Worm (Caenorhabditis elegans): ENCODE measurements around the gene K04F1.9.
"Not testable (repeated sequence)": the region's sequence is repeated elsewhere in the genome, so short reads cannot be mapped to it uniquely, and the experiment has no call there.

K04F1.9 gene

DNA sequence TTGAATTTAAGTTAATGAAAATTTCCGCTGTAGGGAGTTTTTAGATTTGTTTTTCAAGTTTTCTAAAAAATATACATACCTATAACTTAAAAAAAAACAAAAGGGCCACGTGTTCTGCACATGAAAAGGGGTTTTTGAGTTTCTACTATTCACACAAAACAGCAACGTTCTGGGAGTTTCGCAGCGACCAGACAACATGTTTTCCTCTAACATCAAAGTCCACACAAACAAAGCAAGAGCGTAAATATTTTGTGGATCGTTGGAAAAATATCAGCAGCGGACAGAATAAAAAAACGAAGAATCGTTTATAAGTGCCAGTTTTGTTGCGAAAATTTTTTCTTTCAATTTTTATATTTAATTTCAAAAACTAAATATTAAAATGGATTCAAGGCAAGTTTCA lies 21.1 kb upstream of the K04F1.9 start, which contains the start of gene alh-2:
Gene alh-2 (plus strand): TSS at position 284 of the 400 bp plus-strand sequence.
- TF ChIP-seq dao-5 (tag; optimal IDR thresholded peaks at IDR 0.05) (no peak), him-1 (tag; optimal IDR thresholded peaks at IDR 0.05) (no peak)

DNA sequence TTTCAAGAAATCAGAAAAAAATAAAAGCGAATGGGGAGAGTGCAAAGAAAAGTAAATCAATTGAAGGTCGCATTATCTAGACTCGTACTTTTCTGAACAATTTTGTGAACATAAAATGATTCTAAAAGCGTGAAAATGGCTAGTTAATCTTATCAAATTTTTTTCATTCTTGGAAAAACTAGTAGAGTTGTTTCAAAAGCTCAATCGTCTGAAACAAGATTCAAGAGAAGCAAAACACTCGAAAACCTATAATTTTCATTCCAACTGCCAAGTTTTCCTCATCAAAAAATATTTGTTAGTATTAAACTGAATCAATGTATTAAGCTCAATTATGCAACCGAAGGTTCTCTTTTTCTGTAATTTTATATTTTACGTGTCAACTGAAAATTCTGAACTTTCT lies 17.0 kb upstream of the K04F1.9 start, which contains the start of gene irld-45:
Gene irld-45 (plus strand): TSS at position 301 of the 400 bp plus-strand sequence.
- TF ChIP-seq W03F9.2 (tag; optimal IDR thresholded peaks at IDR 0.05) (no peak), dao-5 (tag; optimal IDR thresholded peaks at IDR 0.05) (no peak), him-1 (tag; optimal IDR thresholded peaks at IDR 0.05) (no peak)

DNA sequence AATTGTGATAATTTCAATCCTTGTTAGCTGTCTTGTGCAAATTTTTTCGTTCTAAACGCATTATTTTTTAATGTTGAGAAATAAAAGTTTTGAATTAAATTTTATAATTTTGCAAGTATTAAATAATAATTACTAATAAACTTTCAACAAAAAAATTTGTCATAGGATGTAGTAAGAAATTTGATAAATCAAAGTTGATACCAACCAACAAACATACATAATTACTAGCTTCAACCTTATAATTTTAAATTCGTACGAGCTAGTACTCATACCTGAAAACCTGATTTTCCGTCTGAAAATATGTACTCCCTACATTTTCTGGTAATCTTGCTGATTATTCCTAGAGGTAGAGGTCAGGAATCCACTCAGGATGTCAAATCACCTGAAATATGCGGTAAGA lies 14.0 kb upstream of the K04F1.9 start, which contains the start of gene irld-44:
Gene irld-44 (plus strand): TSS at position 301 of the 400 bp plus-strand sequence.
- TF ChIP-seq W03F9.2 (tag; optimal IDR thresholded peaks at IDR 0.05): no peak
- no peak for TF ChIP-seq dao-5 (tag; optimal IDR thresholded peaks at IDR 0.05)
- no peak for TF ChIP-seq him-1 (tag; optimal IDR thresholded peaks at IDR 0.05)

DNA sequence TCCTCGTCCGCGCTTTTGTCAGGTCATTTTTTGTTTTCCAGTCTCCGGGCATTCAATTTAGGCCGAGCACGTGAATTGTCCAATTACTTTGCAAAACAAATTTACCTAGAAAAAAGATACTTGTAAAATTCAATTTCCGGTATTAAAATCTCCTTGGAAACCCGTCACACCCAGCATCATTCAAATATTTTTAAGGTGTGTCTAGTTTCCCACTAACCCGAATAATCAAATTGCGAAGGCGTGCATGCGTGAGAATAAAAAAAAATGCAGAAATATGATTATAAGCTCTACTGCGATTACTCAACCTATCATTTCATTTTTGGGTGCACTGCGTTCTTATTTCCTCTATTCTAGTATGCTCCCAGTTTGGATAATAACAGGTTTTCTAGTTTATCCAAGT lies 10.2 kb upstream of the K04F1.9 start, which contains the start of gene irld-11:
Gene irld-11 (plus strand): TSS at position 301 of the 400 bp plus-strand sequence.
- TF ChIP-seq W03F9.2 (tag; optimal IDR thresholded peaks at IDR 0.05): no peak
- no peak for TF ChIP-seq him-1 (tag; optimal IDR thresholded peaks at IDR 0.05)
- TF ChIP-seq dao-5 (tag; optimal IDR thresholded peaks at IDR 0.05): no peak

DNA sequence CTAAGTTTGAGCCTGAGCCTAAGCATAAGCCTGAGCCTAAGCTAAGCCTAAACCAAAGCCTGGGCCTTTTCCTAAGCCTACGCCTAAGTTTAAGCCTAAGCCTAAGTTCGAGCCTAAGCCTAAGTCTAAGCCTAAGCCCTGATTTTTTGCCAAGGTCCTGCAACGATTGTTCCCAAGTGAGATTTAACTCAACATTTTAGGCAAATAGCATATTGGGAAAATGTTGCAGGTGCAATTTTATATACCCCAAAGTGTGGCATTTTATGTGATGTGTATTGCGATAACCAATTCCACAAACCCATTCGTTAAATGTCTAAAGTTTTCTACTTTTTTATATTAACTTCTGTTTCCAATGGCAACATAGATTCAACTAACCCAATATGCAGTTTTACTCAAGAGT lies 2.8 kb upstream of the K04F1.9 start, which contains the start of gene irld-40:
Gene irld-40 (plus strand): TSS at position 301 of the 400 bp plus-strand sequence.
- TF ChIP-seq W03F9.2 (tag; optimal IDR thresholded peaks at IDR 0.05) (no peak), him-1 (tag; optimal IDR thresholded peaks at IDR 0.05) (no peak), dao-5 (tag; optimal IDR thresholded peaks at IDR 0.05) (no peak)

DNA sequence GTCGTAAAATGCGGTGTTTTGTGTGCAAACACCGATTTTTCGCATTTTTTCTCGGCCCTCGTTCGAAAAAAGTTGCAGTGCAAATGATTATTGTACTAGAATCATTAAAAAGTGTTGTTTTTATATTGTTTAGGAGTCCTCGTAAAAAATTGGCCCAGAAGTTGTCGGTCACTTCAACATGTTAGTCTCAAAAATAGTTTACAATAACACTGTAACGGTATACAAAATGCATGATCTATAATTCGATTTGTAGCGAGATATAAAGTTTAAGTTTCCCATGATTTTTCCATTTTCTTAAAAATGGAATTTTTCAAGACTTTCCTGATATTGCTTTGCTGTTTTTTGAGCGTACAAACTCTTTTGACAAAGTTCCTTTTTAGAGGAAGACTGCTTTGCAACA lies 1.9 kb downstream of the K04F1.9 start, which contains the start of gene K04F1.8:
Gene K04F1.8 (plus strand): TSS at position 301 of the 400 bp plus-strand sequence.
- TF ChIP-seq dao-5 (tag; optimal IDR thresholded peaks at IDR 0.05) (no peak), W03F9.2 (tag; optimal IDR thresholded peaks at IDR 0.05) (no peak), him-1 (tag; optimal IDR thresholded peaks at IDR 0.05) (no peak)

DNA sequence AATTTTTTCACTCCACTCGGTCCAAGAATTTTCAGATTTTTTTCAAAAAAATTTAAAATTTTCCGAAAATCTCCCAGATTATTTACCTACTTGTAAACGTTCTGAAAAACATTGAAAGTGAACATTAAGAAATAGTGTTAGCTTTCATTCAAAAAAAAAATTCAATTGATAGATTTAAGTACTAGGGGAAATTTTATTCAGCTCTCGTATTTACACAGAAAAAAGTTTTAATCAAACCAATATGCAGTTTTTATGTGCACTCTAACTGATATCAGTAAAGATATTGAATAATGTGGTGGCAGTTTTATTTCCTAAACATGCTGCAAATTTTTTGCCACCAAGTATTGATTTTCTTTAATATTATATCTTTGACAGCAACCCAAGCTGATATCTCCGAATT lies 3.2 kb downstream of the K04F1.9 start, which contains the start of gene irld-42:
Gene irld-42 (plus strand): TSS at position 301 of the 400 bp plus-strand sequence.
- no peak for TF ChIP-seq dao-5 (tag; optimal IDR thresholded peaks at IDR 0.05)
- TF ChIP-seq W03F9.2 (tag; optimal IDR thresholded peaks at IDR 0.05): no peak
- no peak for TF ChIP-seq him-1 (tag; optimal IDR thresholded peaks at IDR 0.05)

DNA sequence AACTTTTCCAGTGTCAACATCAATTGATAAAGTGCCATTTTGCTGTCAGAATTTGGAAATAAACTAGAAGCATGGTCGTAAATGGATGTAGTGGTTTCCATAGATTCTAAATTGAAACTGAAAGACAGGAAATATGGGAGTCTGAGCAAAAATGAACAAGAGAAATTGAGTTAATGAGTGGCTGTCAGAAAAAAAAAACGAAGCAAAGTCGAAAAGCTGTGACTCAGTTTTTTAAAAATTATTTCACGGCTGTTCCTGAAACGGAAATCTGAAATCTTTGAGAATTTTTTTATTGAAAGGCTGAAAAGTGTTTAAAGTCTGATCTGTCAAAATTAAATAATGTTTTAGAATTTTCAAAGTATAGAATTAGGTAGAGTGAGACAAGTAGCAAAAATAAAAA lies 13.2 kb downstream of the K04F1.9 start, which contains the start of gene srw-98:
Gene srw-98 (minus strand): TSS at position 101 of the 400 bp plus-strand sequence.
- TF ChIP-seq him-1 (tag; optimal IDR thresholded peaks at IDR 0.05): no peak
- TF ChIP-seq dao-5 (tag; optimal IDR thresholded peaks at IDR 0.05): no peak
- no peak for TF ChIP-seq W03F9.2 (tag; optimal IDR thresholded peaks at IDR 0.05)

DNA sequence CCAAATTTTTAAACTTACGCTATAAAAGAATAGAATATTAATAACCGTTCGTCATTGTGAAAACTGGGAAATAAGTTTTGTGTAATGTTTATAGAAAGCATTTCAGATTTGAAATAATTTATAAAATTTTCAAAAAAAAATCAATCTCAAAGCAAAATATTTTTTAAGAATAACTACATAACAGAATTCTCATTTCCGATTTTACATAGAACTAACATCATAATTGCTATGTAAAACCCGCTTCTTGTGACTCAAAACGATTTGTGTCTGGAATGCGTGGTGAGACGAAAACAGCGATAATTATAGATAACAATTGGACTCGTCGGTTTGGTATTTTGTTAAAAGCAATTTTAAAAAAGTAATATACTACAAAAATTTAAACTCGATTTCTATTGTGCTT lies 15.7 kb downstream of the K04F1.9 start, which contains the start of gene srw-91:
Gene srw-91 (minus strand): TSS at position 101 of the 400 bp plus-strand sequence.
- TF ChIP-seq W03F9.2 (tag; optimal IDR thresholded peaks at IDR 0.05) (no peak), him-1 (tag; optimal IDR thresholded peaks at IDR 0.05) (no peak), dao-5 (tag; optimal IDR thresholded peaks at IDR 0.05) (no peak)

DNA sequence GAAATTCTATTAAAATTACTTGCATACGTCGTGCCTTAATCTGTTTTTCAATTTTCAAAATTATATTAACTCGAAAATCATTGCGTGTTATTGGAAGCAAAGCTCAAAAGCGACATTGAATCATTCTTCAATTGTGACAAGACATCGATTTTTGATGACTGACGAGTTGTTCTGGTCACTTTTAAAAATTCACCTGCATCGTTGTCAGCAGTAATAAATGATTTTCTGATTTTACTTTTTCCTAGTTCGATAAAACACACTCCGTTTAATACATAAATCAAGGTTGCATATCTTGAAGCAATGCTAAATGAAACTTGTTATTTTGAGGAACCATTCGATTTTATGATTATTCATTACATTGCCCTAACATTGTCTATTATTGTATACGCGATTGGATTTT lies 17.3 kb downstream of the K04F1.9 start, which contains the start of gene srh-3:
Gene srh-3 (plus strand): TSS at position 301 of the 400 bp plus-strand sequence.
- TF ChIP-seq W03F9.2 (tag; optimal IDR thresholded peaks at IDR 0.05): no peak
- TF ChIP-seq him-1 (tag; optimal IDR thresholded peaks at IDR 0.05): no peak
- TF ChIP-seq dao-5 (tag; optimal IDR thresholded peaks at IDR 0.05): no peak

DNA sequence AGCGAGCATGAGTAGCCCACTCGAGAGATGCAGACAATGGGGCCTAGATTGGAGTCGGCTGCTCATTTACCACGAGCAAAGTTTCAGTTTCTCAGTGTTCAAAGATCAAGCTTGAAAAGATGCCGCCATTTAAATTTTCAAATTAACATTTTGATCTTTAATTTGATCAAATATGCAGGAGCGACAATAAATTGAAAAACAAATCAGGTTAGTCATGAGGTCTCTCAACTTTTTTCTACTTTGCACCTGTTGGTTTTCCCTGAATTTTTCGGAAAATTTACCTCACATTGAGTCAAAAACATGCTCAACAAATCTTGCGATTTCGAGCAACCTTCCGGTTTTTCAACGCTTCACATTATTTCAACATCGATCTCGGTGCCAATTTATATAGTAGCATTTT lies 20.3 kb downstream of the K04F1.9 start, which contains the start of gene srh-5:
Gene srh-5 (plus strand): TSS at position 301 of the 400 bp plus-strand sequence.
- TF ChIP-seq him-1 (tag; optimal IDR thresholded peaks at IDR 0.05) (no peak), W03F9.2 (tag; optimal IDR thresholded peaks at IDR 0.05) (no peak), dao-5 (tag; optimal IDR thresholded peaks at IDR 0.05) (no peak)

DNA sequence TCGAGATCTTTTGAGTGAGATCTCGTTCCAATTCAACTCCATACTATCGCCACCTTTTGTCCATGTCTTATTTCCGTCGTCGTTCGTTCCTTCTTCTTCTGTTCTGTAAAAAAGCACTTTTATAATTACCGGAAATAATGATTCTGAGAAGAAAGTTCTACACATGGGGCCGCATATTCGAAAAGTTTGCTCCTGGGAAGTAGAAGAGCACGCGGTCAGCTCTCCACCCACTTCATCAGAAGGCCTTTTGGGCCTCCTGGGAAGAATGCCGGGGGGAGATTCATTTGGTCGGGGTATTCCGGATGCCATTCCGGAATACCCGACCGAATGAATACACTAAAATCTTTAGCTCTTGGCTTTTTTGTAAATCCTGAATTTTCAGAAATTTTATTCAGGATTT lies 27.5 kb downstream of the K04F1.9 start, which contains the start of gene Y46H3C.5:
Gene Y46H3C.5 (minus strand): TSS at position 2 of the 400 bp plus-strand sequence.
- TF ChIP-seq him-1, W03F9.2, dao-5 (tag; optimal IDR thresholded peaks at IDR 0.05): not testable (repeated sequence)

DNA sequence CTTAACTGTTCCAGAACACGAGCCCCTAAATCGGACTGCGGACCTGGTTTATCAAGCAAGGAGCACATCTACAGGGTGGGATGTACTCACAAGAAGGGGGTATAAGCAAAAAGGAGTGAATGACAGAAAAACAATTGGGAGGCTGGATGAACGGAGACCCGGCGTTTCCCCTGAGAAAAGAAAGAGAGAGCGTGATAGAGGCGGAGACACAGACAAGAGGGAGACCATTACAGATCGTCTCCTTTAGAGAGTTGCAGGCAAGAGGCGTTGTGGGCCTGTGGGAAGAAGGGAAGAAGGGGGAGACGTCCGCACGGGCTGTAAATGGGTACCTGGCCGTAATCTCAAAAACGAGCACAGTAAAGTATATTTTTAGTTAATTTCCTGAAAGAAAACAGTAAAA lies 28.9 kb downstream of the K04F1.9 start, which contains the start of gene Y46H3C.7:
Gene Y46H3C.7 (minus strand): TSS at position 147 of the 400 bp plus-strand sequence.
- not testable (repeated sequence) for TF ChIP-seq dao-5, him-1, W03F9.2 (tag; optimal IDR thresholded peaks at IDR 0.05)

DNA sequence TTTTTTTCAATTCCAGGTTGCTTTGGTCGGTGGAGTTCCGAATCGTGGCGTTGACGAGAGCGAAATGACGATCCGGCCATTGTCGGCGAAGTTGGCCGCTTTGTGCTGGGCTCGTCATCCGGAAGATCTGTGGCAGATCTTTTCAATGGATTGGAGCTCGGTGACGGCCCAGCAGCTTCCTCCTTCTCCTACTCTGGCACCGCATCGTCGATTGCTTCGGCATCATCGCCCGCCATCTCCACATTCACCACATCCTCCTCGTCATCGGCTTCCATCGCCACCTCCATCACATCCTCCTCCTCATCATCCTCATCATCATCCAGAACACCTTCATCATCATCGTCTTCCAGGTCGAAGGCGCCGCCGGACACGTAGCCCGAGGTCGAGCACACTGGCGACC lies 33.4 kb downstream of the K04F1.9 start:
- TF ChIP-seq him-1 (tag; optimal IDR thresholded peaks at IDR 0.05) (no peak), W03F9.2 (tag; optimal IDR thresholded peaks at IDR 0.05) (no peak), dao-5 (tag; optimal IDR thresholded peaks at IDR 0.05) (no peak)
